Worm (Caenorhabditis elegans) whole organism, early embryonic: Measurements from ENCODE around the gene unc-64.

Experiments used
- B0310.2 ChIP-seq: sonication (generic microtip); optimal IDR thresholded peaks from 2 replicates; lab custom pipeline; 2016; ENCODE audit warnings: mild to moderate bottlenecking, missing genetic modification characterization, missing compliant biosample characterization
- F13C5.2 ChIP-seq: sonication (generic microtip); optimal IDR thresholded peaks from 2 replicates; lab custom pipeline; 2017; ENCODE audit warnings: mild to moderate bottlenecking, missing genetic modification characterization, inconsistent platforms, missing compliant biosample characterization
- aly-1 ChIP-seq: sonication (generic microtip); optimal IDR thresholded peaks from 2 replicates; lab custom pipeline; 2016; ENCODE audit warnings: missing genetic modification characterization, missing compliant biosample characterization
- ama-1 ChIP-seq: fragments of 150-350 bp; optimal IDR thresholded peaks from 2 replicates; lab custom pipeline; 2014
- ceh-13 ChIP-seq: fragments of 200-800 bp; sonication (Bioruptor generic); optimal IDR thresholded peaks from 2 replicates; lab custom pipeline; 2018; ENCODE audit warnings: mild to moderate bottlenecking, missing genetic modification characterization, missing compliant biosample characterization
- ceh-36 ChIP-seq: sonication (generic microtip); optimal IDR thresholded peaks from 2 replicates; lab custom pipeline; 2016; ENCODE audit warnings: missing genetic modification characterization, inconsistent platforms, missing compliant biosample characterization
- ets-7 ChIP-seq: sonication (generic microtip); optimal IDR thresholded peaks from 2 replicates; lab custom pipeline; 2016; ENCODE audit warnings: missing genotype, missing genetic modification characterization, missing compliant biosample characterization
- flt-1 ChIP-seq: fragments of 200-800 bp; sonication (Bioruptor generic); IDR thresholded peaks from 2 replicates; pipeline ENCODE4 v1.3.6; 2022; ENCODE audit warnings: missing genetic modification characterization, missing compliant biosample characterization
- hmbx-1 ChIP-seq: sonication (generic microtip); optimal IDR thresholded peaks from 2 replicates; lab custom pipeline; 2016; ENCODE audit warnings: mild to moderate bottlenecking, missing genetic modification characterization, missing compliant biosample characterization
- hmg-4 ChIP-seq: fragments of 200-800 bp; sonication (Bioruptor generic); optimal IDR thresholded peaks from 2 replicates; lab custom pipeline; 2018; ENCODE audit warnings: mild to moderate bottlenecking, missing genetic modification characterization, missing compliant biosample characterization
- hnd-1 ChIP-seq: sonication (generic microtip); optimal IDR thresholded peaks from 2 replicates; lab custom pipeline; 2016; ENCODE audit warnings: missing genetic modification characterization, missing compliant biosample characterization
- pes-1 ChIP-seq: fragments of 200-800 bp; sonication (Bioruptor generic); IDR thresholded peaks from 2 replicates; pipeline ENCODE4 v1.3.6; 2022; ENCODE audit warnings: missing genetic modification reagents, missing genetic modification characterization, missing compliant biosample characterization
- scrt-1 ChIP-seq: fragments of 200-800 bp; sonication (Bioruptor generic); IDR thresholded peaks from 2 replicates; pipeline ENCODE4 v1.3.6; 2022; ENCODE audit warnings: missing genetic modification characterization, missing compliant biosample characterization
- sea-1 ChIP-seq: fragments of 200-800 bp; sonication (Bioruptor generic); conservative IDR thresholded peaks from 2 replicates; pipeline ENCODE4 v1.3.6; 2022; ENCODE audit warnings: missing genetic modification characterization, missing compliant biosample characterization
- tbx-11 ChIP-seq: fragments of 200-800 bp; sonication (Bioruptor generic); IDR thresholded peaks from 2 replicates; pipeline ENCODE4 v1.3.6; 2022; ENCODE audit warnings: missing genetic modification characterization, missing compliant biosample characterization
- tbx-37 ChIP-seq: fragments of 200-800 bp; sonication (Bioruptor generic); conservative IDR thresholded peaks from 2 replicates; pipeline ENCODE4 v1.3.6; 2022; ENCODE audit warnings: missing genetic modification reagents, missing genetic modification characterization, missing compliant biosample characterization
- tra-4 ChIP-seq: sonication (generic microtip); optimal IDR thresholded peaks from 2 replicates; lab custom pipeline; 2017; ENCODE audit warnings: missing genetic modification characterization, missing compliant biosample characterization

Gene unc-64

ce11 chrIII:13265566-13265965, 11.5 kb upstream of the unc-64 start, which contains the start of gene F56A8.5:
Gene F56A8.5, plus strand, starts transcription at chrIII:13265866.
- TF ChIP-seq flt-1 (GFP tag; lab: Robert Waterston, UW), result no peak
- TF ChIP-seq F13C5.2 (tag; lab: Kevin White, UChicago), result no peak

ce11 chrIII:13267046-13267445, 10.0 kb upstream of the unc-64 start:
- no peak for TF ChIP-seq B0310.2 (tag; lab: Kevin White, UChicago)
- no peak for TF ChIP-seq hmbx-1 (tag; lab: Kevin White, UChicago)
- no peak for TF ChIP-seq pes-1 (GFP tag; lab: Robert Waterston, UW)
- no peak for TF ChIP-seq flt-1 (GFP tag; lab: Robert Waterston, UW)
- no peak for TF ChIP-seq hnd-1 (tag; lab: Kevin White, UChicago)
- no peak for TF ChIP-seq aly-1 (tag; lab: Kevin White, UChicago)
- no peak for TF ChIP-seq tbx-11 (GFP tag; lab: Robert Waterston, UW)
- no peak for TF ChIP-seq sea-1 (GFP tag; lab: Robert Waterston, UW)
- no peak for TF ChIP-seq tra-4
- no peak for TF ChIP-seq F13C5.2 (tag; lab: Kevin White, UChicago)
- TF ChIP-seq scrt-1 (GFP tag; lab: Robert Waterston, UW), result no peak
- no peak for TF ChIP-seq hmg-4
- TF ChIP-seq ama-1, result no peak
- no peak for TF ChIP-seq tbx-37 (GFP tag; lab: Robert Waterston, UW)
- TF ChIP-seq ceh-36 (tag; lab: Kevin White, UChicago), result no peak

DNA sequence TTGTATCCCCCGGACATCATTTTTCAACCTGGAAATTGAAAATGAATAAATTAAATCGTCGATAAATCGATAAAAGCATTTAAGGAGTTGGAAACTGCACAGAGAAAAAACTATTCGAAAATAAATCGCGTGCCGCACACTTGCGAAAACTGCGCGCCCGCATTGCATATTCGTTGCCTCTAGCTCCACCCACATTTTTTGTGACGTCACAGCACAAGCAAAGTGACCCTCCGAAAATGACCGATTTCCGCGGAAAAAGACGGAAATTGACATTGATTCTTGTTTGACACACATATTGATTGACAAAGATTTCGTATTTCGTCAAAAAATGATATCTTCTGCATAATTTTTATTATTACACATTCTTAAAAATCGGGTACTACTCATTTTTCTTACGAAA, 8.2 kb upstream of the unc-64 start, which contains the start of gene cpf-2:
Gene cpf-2 (minus strand): TSS at position 28 of the 400 bp plus-strand sequence.
- peak; percentile 33 for TF ChIP-seq B0310.2 (tag; lab: Kevin White, UChicago)
- peak; percentile 33 for TF ChIP-seq hmbx-1 (tag; lab: Kevin White, UChicago)
- TF ChIP-seq hnd-1 (tag; lab: Kevin White, UChicago), result peak; percentile 13
- TF ChIP-seq ets-7 (tag; lab: Kevin White, UChicago), result no peak
- TF ChIP-seq tbx-37 (GFP tag; lab: Robert Waterston, UW), result peak; percentile 55; the same call in 1 of the 2 replicates
- TF ChIP-seq tbx-11 (GFP tag; lab: Robert Waterston, UW), result peak; percentile 65; the same call in 1 of the 2 replicates
- peak; percentile 44 for TF ChIP-seq aly-1 (tag; lab: Kevin White, UChicago)
- peak; percentile 75 for TF ChIP-seq pes-1 (GFP tag; lab: Robert Waterston, UW)
- peak; percentile 51 for TF ChIP-seq ceh-36 (tag; lab: Kevin White, UChicago)
- peak; percentile 33 for TF ChIP-seq ceh-13 (GFP tag; lab: Kevin White, UChicago)
- TF ChIP-seq flt-1 (GFP tag; lab: Robert Waterston, UW), result peak; percentile 64
- TF ChIP-seq sea-1 (GFP tag; lab: Robert Waterston, UW), result peak; percentile 80
- peak; percentile 57; the same call in 1 of the 2 replicates for TF ChIP-seq scrt-1 (GFP tag; lab: Robert Waterston, UW)
- no peak for TF ChIP-seq ama-1
- peak; percentile 73 for TF ChIP-seq hmg-4
- peak; percentile 12 for TF ChIP-seq tra-4
- peak; percentile 93 for TF ChIP-seq F13C5.2 (tag; lab: Kevin White, UChicago)

DNA sequence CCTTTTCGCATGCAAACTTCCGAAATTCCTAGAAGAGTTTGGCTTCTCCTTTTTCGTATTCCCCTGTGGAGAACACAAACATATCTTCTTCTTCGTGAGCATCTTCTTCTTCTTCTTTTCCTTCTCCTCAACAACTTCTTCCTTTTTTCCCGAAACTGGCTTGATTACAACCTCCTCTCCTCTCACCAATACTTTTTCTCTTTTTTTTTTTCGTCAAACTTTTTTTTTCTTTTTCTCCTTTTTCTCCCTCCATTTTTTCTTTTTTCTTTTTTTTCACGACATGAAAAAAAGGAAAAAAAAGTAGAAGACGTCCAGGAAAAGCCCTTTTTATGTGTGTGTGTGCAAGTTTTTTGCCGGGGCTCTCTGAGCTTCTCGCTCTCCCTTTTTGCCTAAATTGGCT, 6.2 kb upstream of the unc-64 start:
- TF ChIP-seq pes-1 (GFP tag; lab: Robert Waterston, UW) (no peak), scrt-1 (GFP tag; lab: Robert Waterston, UW) (no peak), aly-1 (tag; lab: Kevin White, UChicago) (no peak)

DNA sequence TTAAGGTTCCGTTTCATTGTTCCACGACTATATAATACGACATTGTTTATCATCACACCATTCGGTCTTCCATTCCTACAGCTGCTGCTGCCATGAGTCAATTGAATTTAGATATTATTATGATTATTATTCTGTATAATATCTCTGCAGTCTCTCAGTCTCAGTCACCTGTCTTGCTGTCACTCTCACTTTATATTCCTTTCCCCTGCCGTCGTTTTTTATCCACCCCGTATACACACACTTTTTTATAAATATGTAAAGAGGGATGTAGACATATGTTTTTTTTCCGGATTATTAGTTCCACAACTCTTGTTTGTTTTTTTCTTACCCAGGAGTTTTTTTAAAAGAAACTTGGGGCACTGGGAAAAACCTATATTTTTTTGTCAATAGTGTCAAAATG, 4.8 kb upstream of the unc-64 start:
- TF ChIP-seq tra-4, result no peak

DNA sequence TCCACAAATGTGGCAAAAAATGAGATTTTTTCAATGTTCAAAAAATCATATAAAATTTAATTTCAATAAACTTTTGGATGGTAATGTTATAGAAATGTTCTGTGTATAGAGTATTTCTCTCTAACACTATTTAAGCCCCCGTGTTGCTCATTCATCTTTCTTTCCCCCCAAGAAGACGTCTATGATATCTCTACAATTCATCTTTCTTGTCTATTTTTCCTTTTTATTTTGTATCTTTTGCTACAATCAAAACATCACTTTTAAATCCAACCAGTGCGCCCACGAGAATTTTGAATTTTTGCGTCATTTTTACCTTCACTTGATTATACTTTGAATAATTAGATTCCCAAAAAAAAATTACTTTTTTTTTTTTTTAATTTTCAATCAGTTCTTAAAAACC, 4.3 kb upstream of the unc-64 start:
- no peak for TF ChIP-seq ceh-13 (GFP tag; lab: Kevin White, UChicago)
- no peak for TF ChIP-seq flt-1 (GFP tag; lab: Robert Waterston, UW)
- no peak for TF ChIP-seq hmbx-1 (tag; lab: Kevin White, UChicago)
- TF ChIP-seq tbx-11 (GFP tag; lab: Robert Waterston, UW), result no peak
- no peak for TF ChIP-seq F13C5.2 (tag; lab: Kevin White, UChicago)
- TF ChIP-seq ceh-36 (tag; lab: Kevin White, UChicago), result no peak
- no peak for TF ChIP-seq scrt-1 (GFP tag; lab: Robert Waterston, UW)
- no peak for TF ChIP-seq aly-1 (tag; lab: Kevin White, UChicago)
- TF ChIP-seq ets-7 (tag; lab: Kevin White, UChicago), result no peak
- TF ChIP-seq ama-1, result no peak
- no peak for TF ChIP-seq hnd-1 (tag; lab: Kevin White, UChicago)
- TF ChIP-seq sea-1 (GFP tag; lab: Robert Waterston, UW), result no peak
- no peak for TF ChIP-seq tbx-37 (GFP tag; lab: Robert Waterston, UW)
- no peak for TF ChIP-seq tra-4
- no peak for TF ChIP-seq B0310.2 (tag; lab: Kevin White, UChicago)

ce11 chrIII:13275784-13276183, 1.3 kb upstream of the unc-64 start:
- TF ChIP-seq hmg-4 (peak; percentile 42), ceh-36 (tag; lab: Kevin White, UChicago) (no peak), aly-1 (tag; lab: Kevin White, UChicago) (no peak), ceh-13 (GFP tag; lab: Kevin White, UChicago) (no peak), scrt-1 (GFP tag; lab: Robert Waterston, UW) (no peak)

DNA sequence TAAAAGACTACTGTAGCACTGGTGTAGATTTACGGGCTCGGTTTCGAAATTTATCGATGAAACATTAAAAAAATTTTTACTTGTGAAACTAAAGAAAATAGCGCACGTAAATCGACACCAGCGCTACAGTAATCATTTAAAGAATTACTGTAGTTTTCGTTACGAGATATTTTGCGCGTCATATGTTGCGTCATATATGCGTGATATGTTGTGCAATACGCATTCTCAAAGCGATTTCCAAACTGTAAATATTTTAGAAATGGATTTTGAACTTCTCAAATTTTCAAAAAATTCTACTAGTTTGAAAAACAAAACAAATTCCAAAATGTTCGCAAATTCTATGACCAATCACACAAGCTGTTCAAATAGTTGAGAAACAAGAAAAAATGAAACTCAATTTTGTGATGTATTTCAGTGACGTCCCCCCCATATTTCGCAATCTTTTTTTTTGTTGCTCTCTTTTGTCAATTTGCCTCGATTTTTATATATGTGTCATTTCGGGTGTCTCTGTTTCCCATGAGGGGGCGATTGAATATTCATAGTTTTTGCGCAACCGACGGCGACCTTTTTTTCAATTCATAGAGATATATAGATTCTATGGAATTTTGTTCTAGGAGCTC, 933 bp downstream of the unc-64 start:
- TF ChIP-seq ceh-36 (tag; lab: Kevin White, UChicago) (no peak), sea-1 (GFP tag; lab: Robert Waterston, UW) (no peak), aly-1 (tag; lab: Kevin White, UChicago) (no peak), hnd-1 (tag; lab: Kevin White, UChicago) (no peak), hmg-4 (no peak), scrt-1 (GFP tag; lab: Robert Waterston, UW) (no peak), ets-7 (tag; lab: Kevin White, UChicago) (no peak), tbx-37 (GFP tag; lab: Robert Waterston, UW) (no peak), ceh-13 (GFP tag; lab: Kevin White, UChicago) (no peak), tbx-11 (GFP tag; lab: Robert Waterston, UW) (no peak), tra-4 (no peak), pes-1 (GFP tag; lab: Robert Waterston, UW) (no peak)
